Worm (Caenorhabditis elegans): ENCODE results near the gene F58E2.4.

DNA sequence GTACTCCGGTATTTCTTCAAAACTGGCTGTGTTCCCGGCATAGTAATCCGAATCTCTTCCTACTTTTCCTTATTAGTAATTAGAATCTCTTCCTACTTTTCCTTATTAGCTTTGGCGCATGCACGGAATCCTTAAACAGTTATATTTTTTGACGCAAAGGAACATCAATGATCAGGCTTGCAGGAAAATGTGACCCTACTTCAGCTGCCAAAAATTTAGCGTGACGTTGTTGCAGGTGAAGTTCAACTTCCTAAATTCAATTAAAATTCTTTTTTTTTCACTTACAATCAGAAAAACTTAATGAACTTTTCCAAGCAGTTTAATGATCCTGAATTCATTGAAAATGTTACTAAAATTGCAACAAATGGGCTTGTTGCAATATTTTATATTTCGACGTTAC is 30.1 kb downstream of the F58E2.4 start, which contains the start of gene srz-79:
- TF ChIP-seq ztf-4 (tag; optimal IDR thresholded peaks at IDR 0.05): no peak
- no peak for TF ChIP-seq unc-39 (tag; optimal IDR thresholded peaks at IDR 0.05)
- no peak for TF ChIP-seq unc-62 (GFP tag; optimal IDR thresholded peaks at IDR 0.05)
- TF ChIP-seq elt-1 (tag; optimal IDR thresholded peaks at IDR 0.05): no peak
- no peak for TF ChIP-seq lin-39 (tag; optimal IDR thresholded peaks at IDR 0.05)
- no peak for TF ChIP-seq F13H6.1 (tag; optimal IDR thresholded peaks at IDR 0.05)
